Worm (Caenorhabditis elegans): Measurements from ENCODE around the gene C44H4.6.

DNA sequence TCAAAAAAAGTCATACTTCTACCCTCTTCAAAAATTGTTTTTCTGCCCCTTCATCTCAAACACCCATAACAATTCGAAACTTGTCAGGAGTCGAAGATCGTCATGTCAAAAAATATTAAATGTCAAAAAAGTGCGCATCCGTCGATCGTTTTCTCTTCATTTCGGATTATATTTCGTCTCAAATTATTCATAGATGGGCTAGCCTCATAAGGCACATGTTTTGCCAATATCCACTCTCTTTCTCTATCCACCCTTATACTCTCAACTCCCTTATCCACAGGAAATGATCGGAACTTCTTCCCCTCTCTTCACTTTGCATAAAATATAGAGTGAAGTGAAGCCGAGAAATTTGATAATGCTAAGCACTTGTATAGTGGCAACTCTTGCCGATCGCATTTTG lies 34.5 kb upstream of the C44H4.6 start:
- no peak for TF ChIP-seq gei-8 (GFP tag; optimal IDR thresholded peaks at IDR 0.05)
- no peak for TF ChIP-seq zip-11 (GFP tag; IDR thresholded peaks at IDR 0.05)
- no peak for TF ChIP-seq dve-1 (tag; optimal IDR thresholded peaks at IDR 0.05; ENCODE audit: insufficient read depth)
- TF ChIP-seq nhr-237 (tag; optimal IDR thresholded peaks at IDR 0.05): no peak
- TF ChIP-seq unc-39 (tag; optimal IDR thresholded peaks at IDR 0.05): no peak
- TF ChIP-seq ama-1 (optimal IDR thresholded peaks at IDR 0.05): no peak
- TF ChIP-seq lsy-2 (tag; optimal IDR thresholded peaks at IDR 0.05): no peak
- no peak for TF ChIP-seq pqm-1 (tag; optimal IDR thresholded peaks at IDR 0.05)
